Fruit fly (Drosophila melanogaster) whole organism, embryonic: ENCODE measurements around the gene CG11726.
A peak's percentile ranks its signal among the peaks of the same experiment; 100 is the strongest.

Source experiments
- CG10321 ChIP-seq: fragments of 200-800 bp; sonication (Bioruptor generic); IDR thresholded peaks from 2 replicates; pipeline ENCODE4 v1.3.6; 2022; ENCODE audit warnings: missing biosample characterization, missing genetic modification characterization
- CG10565 ChIP-seq: fragments of 200-800 bp; sonication (Bioruptor generic); optimal IDR thresholded peaks from 3 replicates; lab custom pipeline; 2016; ENCODE audit warnings: missing biosample characterization, mild to moderate bottlenecking, missing genetic modification characterization
- CG11247 ChIP-seq: fragments of 200-800 bp; sonication (Bioruptor generic); IDR thresholded peaks from 2 replicates; pipeline ENCODE4 v1.3.6; 2022; ENCODE audit warnings: missing biosample characterization, missing genetic modification characterization
- CG12104 ChIP-seq: fragments of 200-800 bp; sonication (Bioruptor generic); optimal IDR thresholded peaks from 3 replicates; lab custom pipeline; 2016; ENCODE audit warnings: missing biosample characterization, missing genetic modification characterization
- CG12299 ChIP-seq: fragments of 200-800 bp; sonication (Bioruptor generic); optimal IDR thresholded peaks from 2 replicates; lab custom pipeline; 2018; ENCODE audit warnings: missing biosample characterization, mild to moderate bottlenecking, missing genetic modification characterization
- CG13624 ChIP-seq: fragments of 200-800 bp; sonication (Bioruptor generic); optimal IDR thresholded peaks from 2 replicates; lab custom pipeline; 2016; ENCODE audit warnings: missing biosample characterization, missing genetic modification characterization
- CG13775 ChIP-seq: fragments of 200-800 bp; sonication (Bioruptor generic); optimal IDR thresholded peaks from 3 replicates; lab custom pipeline; 2017; ENCODE audit warnings: missing biosample characterization, mild to moderate bottlenecking, missing genetic modification characterization
- CG14860 ChIP-seq: fragments of 200-800 bp; sonication (Bioruptor generic); IDR thresholded peaks from 3 replicates; pipeline ENCODE4 v1.3.6; 2022; ENCODE audit warnings: missing biosample characterization, missing genetic modification characterization; ENCODE audit not compliant: partially characterized antibody
- CG15011 ChIP-seq: fragments of 200-800 bp; sonication (Bioruptor generic); optimal IDR thresholded peaks from 3 replicates; lab custom pipeline; 2018; ENCODE audit warnings: missing biosample characterization, mild to moderate bottlenecking, missing genetic modification characterization
- CG15514 ChIP-seq: fragments of 200-800 bp; sonication (Bioruptor generic); optimal IDR thresholded peaks from 3 replicates; lab custom pipeline; 2017; ENCODE audit warnings: missing biosample characterization, missing genetic modification characterization, mild to moderate bottlenecking, moderate library complexity, missing genetic modification reagents
- CG15696 ChIP-seq: fragments of 200-800 bp; sonication (Bioruptor generic); optimal IDR thresholded peaks from 2 replicates; lab custom pipeline; 2019; ENCODE audit warnings: missing biosample characterization, mild to moderate bottlenecking, missing genetic modification characterization, moderate library complexity
- CG1602 ChIP-seq: fragments of 200-800 bp; sonication (Bioruptor generic); optimal IDR thresholded peaks from 3 replicates; lab custom pipeline; 2016; ENCODE audit warnings: missing biosample characterization, missing genetic modification characterization
- CG16815 ChIP-seq: fragments of 200-800 bp; sonication (Bioruptor generic); optimal IDR thresholded peaks from 3 replicates; lab custom pipeline; 2017; ENCODE audit warnings: missing biosample characterization, mild to moderate bottlenecking, missing genetic modification characterization
- CG16863 ChIP-seq: fragments of 200-800 bp; sonication (Bioruptor generic); optimal IDR thresholded peaks from 3 replicates; lab custom pipeline; 2016; ENCODE audit warnings: missing biosample characterization, missing genetic modification characterization
- CG17359 ChIP-seq: fragments of 200-800 bp; sonication (Bioruptor generic); optimal IDR thresholded peaks from 3 replicates; lab custom pipeline; 2018; ENCODE audit warnings: missing biosample characterization, mild to moderate bottlenecking, missing genetic modification characterization, moderate library complexity
- CG18011 ChIP-seq: fragments of 200-800 bp; sonication (Bioruptor generic); optimal IDR thresholded peaks from 2 replicates; lab custom pipeline; 2017; ENCODE audit warnings: missing biosample characterization, missing genetic modification characterization, mild to moderate bottlenecking, moderate library complexity, missing genotype
- CG18262 ChIP-seq: fragments of 200-800 bp; optimal IDR thresholded peaks from 3 replicates; lab custom pipeline; 2019; ENCODE audit warnings: missing biosample characterization, mild to moderate bottlenecking, missing genetic modification characterization, moderate library complexity
- CG2875 ChIP-seq: fragments of 200-800 bp; sonication (Bioruptor generic); optimal IDR thresholded peaks from 2 replicates; lab custom pipeline; 2017; ENCODE audit warnings: missing biosample characterization, mild to moderate bottlenecking, missing genetic modification characterization, missing genetic modification reagents
- CG3065 ChIP-seq: fragments of 200-800 bp; sonication (Bioruptor generic); optimal IDR thresholded peaks from 2 replicates; lab custom pipeline; 2016; ENCODE audit warnings: missing biosample characterization, missing genetic modification characterization
- CG31224 ChIP-seq: fragments of 200-800 bp; sonication (Bioruptor generic); IDR thresholded peaks from 2 replicates; pipeline ENCODE4 v1.3.6; 2022; ENCODE audit warnings: missing biosample characterization, missing genetic modification characterization
- CG32767 ChIP-seq: fragments of 200-800 bp; sonication (Bioruptor generic); IDR thresholded peaks from 2 replicates; pipeline ENCODE4 v1.3.6; 2022; ENCODE audit warnings: missing biosample characterization, missing genetic modification characterization
- CG33213 ChIP-seq: fragments of 200-800 bp; sonication (Bioruptor generic); optimal IDR thresholded peaks from 3 replicates; lab custom pipeline; 2016; ENCODE audit warnings: missing biosample characterization, missing genetic modification characterization
- CG4328 ChIP-seq: fragments of 200-800 bp; sonication (Bioruptor generic); optimal IDR thresholded peaks from 3 replicates; lab custom pipeline; 2017; ENCODE audit warnings: missing biosample characterization, missing genetic modification reagents, missing genetic modification characterization
- CG4730 ChIP-seq: fragments of 200-800 bp; sonication (Bioruptor generic); IDR thresholded peaks from 2 replicates; pipeline ENCODE4 v1.3.6; 2022; ENCODE audit warnings: missing biosample characterization, missing genetic modification characterization
- CG7271 ChIP-seq: fragments of 200-800 bp; sonication (Bioruptor generic); optimal IDR thresholded peaks from 2 replicates; lab custom pipeline; 2018; ENCODE audit warnings: missing biosample characterization, mild to moderate bottlenecking, missing genetic modification characterization, moderate library complexity
- CG9817 ChIP-seq: fragments of 200-800 bp; sonication (Bioruptor generic); optimal IDR thresholded peaks from 2 replicates; lab custom pipeline; 2018; ENCODE audit warnings: missing biosample characterization, mild to moderate bottlenecking, missing genetic modification characterization, moderate library complexity
- CHES-1-like ChIP-seq: fragments of 200-800 bp; sonication (Bioruptor generic); optimal IDR thresholded peaks from 2 replicates; lab custom pipeline; 2016; ENCODE audit warnings: missing biosample characterization, missing genetic modification characterization
- Dad ChIP-seq: fragments of 200-800 bp; sonication (Bioruptor generic); optimal IDR thresholded peaks from 3 replicates; lab custom pipeline; 2016; ENCODE audit warnings: missing biosample characterization, missing genetic modification characterization
- Max ChIP-seq: fragments of 200-800 bp; sonication (Bioruptor generic); optimal IDR thresholded peaks from 2 replicates; lab custom pipeline; 2016; ENCODE audit warnings: missing biosample characterization, mild to moderate bottlenecking, missing genetic modification characterization
- Meics ChIP-seq: fragments of 200-800 bp; sonication (Bioruptor generic); optimal IDR thresholded peaks from 2 replicates; lab custom pipeline; 2017; ENCODE audit warnings: missing biosample characterization, mild to moderate bottlenecking, missing genetic modification characterization
- Oli ChIP-seq: fragments of 200-800 bp; sonication (Bioruptor generic); optimal IDR thresholded peaks from 2 replicates; lab custom pipeline; 2018; ENCODE audit warnings: missing biosample characterization, mild to moderate bottlenecking, missing genetic modification characterization, moderate library complexity
- Usf ChIP-seq: fragments of 200-800 bp; sonication (Bioruptor generic); optimal IDR thresholded peaks from 2 replicates; lab custom pipeline; 2017; ENCODE audit warnings: missing genotype, missing biosample characterization, missing genetic modification characterization
- ac ChIP-seq: fragments of 200-800 bp; sonication (Bioruptor generic); optimal IDR thresholded peaks from 3 replicates; lab custom pipeline; 2017; ENCODE audit warnings: missing biosample characterization, mild to moderate bottlenecking, missing genetic modification characterization
- cg ChIP-seq: fragments of 200-800 bp; sonication (Bioruptor generic); optimal IDR thresholded peaks from 3 replicates; lab custom pipeline; 2019; ENCODE audit warnings: missing biosample characterization, mild to moderate bottlenecking, missing genetic modification characterization, moderate library complexity
- crc ChIP-seq: fragments of 200-800 bp; sonication (Bioruptor generic); optimal IDR thresholded peaks from 2 replicates; lab custom pipeline; 2016; ENCODE audit warnings: missing biosample characterization, missing genetic modification characterization
- dmrt11E ChIP-seq: fragments of 200-800 bp; sonication (Bioruptor generic); optimal IDR thresholded peaks from 3 replicates; lab custom pipeline; 2018; ENCODE audit warnings: missing biosample characterization, mild to moderate bottlenecking, missing genetic modification characterization, moderate library complexity
- fru ChIP-seq: fragments of >200 bp; optimal IDR thresholded peaks from 2 replicates; lab custom pipeline; 2017
- gfzf ChIP-seq: fragments of 200-800 bp; sonication (Bioruptor generic); optimal IDR thresholded peaks from 2 replicates; lab custom pipeline; 2016; ENCODE audit warnings: missing biosample characterization, mild to moderate bottlenecking, missing genetic modification characterization, moderate library complexity
- lab ChIP-seq: fragments of 200-800 bp; sonication (Bioruptor generic); optimal IDR thresholded peaks from 3 replicates; lab custom pipeline; 2017; ENCODE audit warnings: missing biosample characterization, missing genetic modification characterization, mild to moderate bottlenecking, moderate library complexity, missing genetic modification reagents
- lola ChIP-seq, 3 experiments: fragments of >200 bp in 2 of 3; fragments of 200-800 bp in 1 of 3; sonication (Bioruptor generic) in 1 of 3; optimal IDR thresholded peaks; 2 replicates each; lab custom pipeline; 2017 to 2019; ENCODE audit warnings: missing biosample characterization in 3 of 3, missing genetic modification characterization in 3 of 3, mild to moderate bottlenecking in 1 of 3, moderate library complexity in 1 of 3
- nom ChIP-seq: fragments of 200-800 bp; sonication (Bioruptor generic); optimal IDR thresholded peaks from 2 replicates; lab custom pipeline; 2017; ENCODE audit warnings: missing biosample characterization, missing genetic modification characterization, mild to moderate bottlenecking, moderate library complexity, missing genetic modification reagents
- oc ChIP-seq: fragments of 200-800 bp; sonication (Bioruptor generic); optimal IDR thresholded peaks from 2 replicates; lab custom pipeline; 2018; ENCODE audit warnings: missing biosample characterization, mild to moderate bottlenecking, missing genetic modification characterization, moderate library complexity
- row ChIP-seq: fragments of 200-800 bp; sonication (Bioruptor generic); IDR thresholded peaks from 3 replicates; pipeline ENCODE4 v1.3.6; 2022; ENCODE audit warnings: missing biosample characterization, missing genetic modification characterization
- sc ChIP-seq, 3 experiments: fragments of >200 bp in 2 of 3; fragments of 200-800 bp in 1 of 3; sonication (Bioruptor generic) in 1 of 3; optimal IDR thresholded peaks; 2 replicates in 2 of 3; 3 replicates in 1 of 3; lab custom pipeline; 2017; ENCODE audit warnings: mild to moderate bottlenecking in 1 of 3, missing biosample characterization in 1 of 3, missing genetic modification characterization in 1 of 3, missing genetic modification reagents in 1 of 3
- sens-2 ChIP-seq: fragments of 200-800 bp; sonication (Bioruptor generic); IDR thresholded peaks from 2 replicates; pipeline ENCODE4 v1.3.6; 2022; ENCODE audit warnings: missing biosample characterization, missing genetic modification characterization
- tin ChIP-seq: fragments of 200-800 bp; sonication (Bioruptor generic); optimal IDR thresholded peaks from 3 replicates; lab custom pipeline; 2016; ENCODE audit warnings: missing biosample characterization, missing genetic modification characterization
- unpg ChIP-seq: fragments of 200-800 bp; sonication (Bioruptor generic); optimal IDR thresholded peaks from 3 replicates; lab custom pipeline; 2018; ENCODE audit warnings: missing biosample characterization, mild to moderate bottlenecking, missing genetic modification characterization, moderate library complexity
- z ChIP-seq: fragments of 200-800 bp; sonication (Bioruptor generic); IDR thresholded peaks from 3 replicates; pipeline ENCODE4 v1.3.6; 2022; ENCODE audit warnings: missing biosample characterization, missing genetic modification characterization
- zf30C ChIP-seq: fragments of 200-800 bp; sonication (Bioruptor generic); optimal IDR thresholded peaks from 3 replicates; lab custom pipeline; 2018; ENCODE audit warnings: missing biosample characterization, mild to moderate bottlenecking, missing genetic modification characterization

Gene CG11726

DNA sequence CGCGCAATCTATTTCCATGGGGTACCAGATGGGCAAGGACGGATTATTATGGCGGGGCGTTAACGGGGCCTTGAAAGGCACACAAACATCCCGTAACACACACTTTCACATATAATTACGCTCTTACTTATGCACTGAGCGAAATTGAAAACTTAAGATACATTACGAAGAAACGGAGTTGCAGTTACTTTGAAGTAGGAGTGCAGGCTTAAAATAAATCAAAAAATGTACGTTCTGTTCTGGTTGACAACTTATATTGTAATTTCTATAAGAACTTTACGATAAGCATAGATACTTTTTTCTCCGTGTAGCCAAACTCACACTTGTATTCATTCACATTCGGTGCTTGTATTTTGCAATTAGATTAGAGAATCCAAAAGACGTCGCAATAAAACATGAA lies 41.5 kb upstream of the CG11726 start (continued):
- peak; percentile 67 for TF ChIP-seq CG18262
- TF ChIP-seq CG4328 (GFP tag; lab: Kevin White, UChicago) = peak; percentile 20
- TF ChIP-seq CHES-1-like = peak; percentile 84
- TF ChIP-seq CG1602 (GFP tag; lab: Kevin White, UChicago) = peak; percentile 70
- TF ChIP-seq zf30C (GFP tag; lab: Kevin White, UChicago) = peak; percentile 65
- TF ChIP-seq CG15514 (GFP tag; lab: Kevin White, UChicago) = peak; percentile 86
- peak; percentile 43 for TF ChIP-seq cg (GFP tag; lab: Kevin White, UChicago)
- no peak for TF ChIP-seq CG10565
- no peak for TF ChIP-seq ac (GFP tag; lab: Kevin White, UChicago)
- TF ChIP-seq CG32767 (GFP tag; lab: Robert Waterston, UW) = peak; percentile 80
- 0 out of 2 replicates have a peak, but pooled peaks have one; percentile 10 for TF ChIP-seq sens-2 (GFP tag; lab: Robert Waterston, UW)
- TF ChIP-seq CG33213 (GFP tag; lab: Kevin White, UChicago) = peak; percentile 65
- peak; percentile 96 for TF ChIP-seq lab (GFP tag; lab: Kevin White, UChicago)
- no peak for TF ChIP-seq fru (lab: Kevin White, UChicago)
- TF ChIP-seq CG13775 = peak; percentile 86
- peak; percentile 58 for TF ChIP-seq CG17359
- peak; percentile 49 for TF ChIP-seq oc (tag; lab: Kevin White, UChicago)
- TF ChIP-seq z (GFP tag; lab: Robert Waterston, UW) = no peak
- no peak for TF ChIP-seq CG14860 (GFP tag; lab: Robert Waterston, UW)
- TF ChIP-seq nom (GFP tag; lab: Kevin White, UChicago) = no peak
- peak; percentile 75 for TF ChIP-seq CG12104 (GFP tag; lab: Kevin White, UChicago)
- peak; percentile 68 for TF ChIP-seq CG12299 (tag; lab: Kevin White, UChicago)
- TF ChIP-seq CG9817 = peak; percentile 88
- peak; percentile 91 for TF ChIP-seq Meics (GFP tag; lab: Kevin White, UChicago)
- peak; percentile 56 for TF ChIP-seq dmrt11E (tag; lab: Kevin White, UChicago)
- no peak for TF ChIP-seq CG2875 (GFP tag; lab: Kevin White, UChicago)
- peak; percentile 77 for TF ChIP-seq CG16863
- TF ChIP-seq CG10321 = 0 out of 2 replicates have a peak, but pooled peaks have one; percentile 12
- TF ChIP-seq row (GFP tag; lab: Robert Waterston, UW) = peak; percentile 92
- peak; percentile 81 for TF ChIP-seq CG4730 (GFP tag; lab: Robert Waterston, UW)
- peak; percentile 79 for TF ChIP-seq Oli (tag; lab: Kevin White, UChicago)
- TF ChIP-seq unpg (GFP tag; lab: Kevin White, UChicago) = peak; percentile 88
- TF ChIP-seq Usf (GFP tag; lab: Kevin White, UChicago) = peak; percentile 78
- no peak for TF ChIP-seq sc (optimal IDR thresholded peaks at IDR 0.05; lab: Kevin White, UChicago)
- peak; percentile 23 for TF ChIP-seq sc (GFP tag; optimal IDR thresholded peaks at IDR 0.05; lab: Kevin White, UChicago)
- TF ChIP-seq CG16815 (GFP tag; lab: Kevin White, UChicago) = peak; percentile 79
- TF ChIP-seq CG18011 (GFP tag; lab: Kevin White, UChicago) = peak; percentile 79
- peak; percentile 69 for TF ChIP-seq Max (GFP tag; lab: Kevin White, UChicago)
- TF ChIP-seq CG13624 = peak; percentile 90
- peak; percentile 80 for TF ChIP-seq Dad (GFP tag; lab: Kevin White, UChicago)
- TF ChIP-seq lola (GFP tag; optimal IDR thresholded peaks at IDR 0.05; lab: Kevin White, UChicago) = peak in 1 of 3 experiments; percentile 18
- TF ChIP-seq CG3065 = peak; percentile 42
- TF ChIP-seq CG15696 (tag; lab: Kevin White, UChicago) = peak; percentile 56
- TF ChIP-seq crc (GFP tag; lab: Kevin White, UChicago) = peak; percentile 87
- TF ChIP-seq CG31224 = peak; percentile 83
- TF ChIP-seq CG15011 = peak; percentile 45
- peak; percentile 71 for TF ChIP-seq tin (GFP tag; lab: Kevin White, UChicago)
- no peak for TF ChIP-seq gfzf (GFP tag; lab: Kevin White, UChicago)
- peak; percentile 81 for TF ChIP-seq CG11247 (GFP tag; lab: Robert Waterston, UW)
- TF ChIP-seq CG7271 (tag; lab: Kevin White, UChicago) = no peak
